Fruit fly (Drosophila melanogaster) whole organism: ENCODE results near the gene CG43693.

Experiments used
- CG8478 ChIP-seq: fragments of >200 bp; optimal IDR thresholded peaks from 2 replicates; lab custom pipeline; 2018; ENCODE audit warnings: inconsistent platforms
- Dll ChIP-seq: fragments of >200 bp; optimal IDR thresholded peaks from 2 replicates; lab custom pipeline; 2017
- EcR ChIP-seq, 2 experiments: fragments of >200 bp; optimal IDR thresholded peaks; 2 replicates each; lab custom pipeline; 2017; ENCODE audit warnings: missing biosample characterization in 2 of 2, missing genetic modification characterization in 2 of 2, missing genetic modification reagents in 2 of 2
- pan ChIP-seq: fragments of >200 bp; optimal IDR thresholded peaks from 2 replicates; lab custom pipeline; 2017
- psq ChIP-seq: fragments of >200 bp; optimal IDR thresholded peaks from 2 replicates; lab custom pipeline; 2017
- usp ChIP-seq: fragments of >200 bp; optimal IDR thresholded peaks from 2 replicates; lab custom pipeline; 2017; ENCODE audit warnings: missing biosample characterization, missing genetic modification characterization, mixed read lengths

Gene CG43693

DNA sequence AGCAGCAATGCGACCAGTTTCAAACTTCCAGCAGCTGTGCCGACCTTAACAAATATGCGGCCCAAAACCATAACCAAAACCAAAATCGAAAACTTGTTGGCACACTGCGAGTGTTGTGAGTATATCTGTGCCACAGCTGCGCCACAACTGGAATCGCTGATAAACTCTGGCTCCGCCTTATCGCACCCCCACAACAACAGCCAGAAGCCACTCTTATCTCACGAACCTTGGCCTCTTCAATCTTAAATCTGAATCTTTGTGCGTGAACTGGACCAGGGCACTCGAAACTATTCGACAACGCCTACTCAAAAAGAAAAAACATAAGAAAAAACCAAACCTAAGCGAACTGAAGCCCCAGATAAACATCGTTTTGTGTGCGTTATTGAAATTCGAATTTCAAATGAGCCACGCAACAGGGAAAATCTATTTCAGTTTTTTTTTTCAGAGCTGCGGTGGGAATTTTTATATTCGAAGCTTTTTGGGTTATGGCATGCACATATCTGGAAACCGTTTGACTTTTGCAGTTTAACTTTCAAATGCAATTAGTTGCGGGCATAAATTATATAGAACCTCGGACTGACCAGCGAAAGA, 53.8 kb downstream of the CG43693 start:
- no peak for TF ChIP-seq pan (lab: Kevin White, UChicago)

DNA sequence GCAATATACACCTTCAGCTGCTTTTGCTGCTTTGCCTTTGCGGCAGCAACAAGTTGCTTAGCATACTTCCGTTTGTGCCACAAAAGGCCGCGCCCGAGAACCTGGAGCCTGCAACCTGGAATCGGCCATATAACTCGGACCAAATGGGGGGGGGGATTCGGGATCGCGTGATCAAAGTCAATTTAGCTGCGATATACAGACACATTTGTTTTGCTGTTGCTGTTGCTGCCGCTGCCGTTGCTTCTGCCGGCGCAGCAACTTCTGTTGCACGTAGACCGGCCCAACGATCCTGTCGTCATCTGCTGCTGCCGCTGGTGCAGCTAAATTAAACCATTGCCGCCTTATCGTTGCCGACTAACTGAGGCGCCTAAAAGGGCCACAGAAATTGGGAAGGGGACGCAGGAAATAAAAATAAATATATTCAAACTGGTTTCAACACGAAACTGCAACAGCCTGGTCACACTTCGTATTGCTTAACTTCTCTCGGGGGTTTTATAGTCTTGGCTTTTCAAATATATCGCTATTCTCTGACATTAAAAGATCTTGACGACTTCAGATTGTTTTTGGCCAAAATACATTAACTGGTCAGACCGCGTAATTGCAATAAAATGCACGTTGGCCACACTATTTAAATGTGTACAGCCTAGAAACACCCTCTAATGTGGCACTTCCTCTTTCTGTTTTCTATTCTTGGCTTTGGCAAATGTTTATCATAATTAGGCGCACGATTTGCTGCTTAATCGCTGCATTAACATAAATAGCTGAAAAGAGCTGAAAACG, 59.7 kb downstream of the CG43693 start:
- TF ChIP-seq EcR (GFP tag; optimal IDR thresholded peaks at IDR 0.05; lab: Kevin White, UChicago) = no peak
- TF ChIP-seq pan (lab: Kevin White, UChicago) = no peak
- no peak for TF ChIP-seq Dll (lab: Kevin White, UChicago)
- no peak for TF ChIP-seq CG8478 (lab: Kevin White, UChicago)
- no peak for TF ChIP-seq usp (GFP tag; lab: Kevin White, UChicago)
- TF ChIP-seq psq = no peak

dm6 chr3L:10989873-10990272, 61.3 kb downstream of the CG43693 start:
- TF ChIP-seq pan (lab: Kevin White, UChicago) (no peak), psq (no peak), CG8478 (lab: Kevin White, UChicago) (no peak), EcR (GFP tag; optimal IDR thresholded peaks at IDR 0.05; lab: Kevin White, UChicago) (no peak), Dll (lab: Kevin White, UChicago) (no peak), usp (GFP tag; lab: Kevin White, UChicago) (no peak)

DNA sequence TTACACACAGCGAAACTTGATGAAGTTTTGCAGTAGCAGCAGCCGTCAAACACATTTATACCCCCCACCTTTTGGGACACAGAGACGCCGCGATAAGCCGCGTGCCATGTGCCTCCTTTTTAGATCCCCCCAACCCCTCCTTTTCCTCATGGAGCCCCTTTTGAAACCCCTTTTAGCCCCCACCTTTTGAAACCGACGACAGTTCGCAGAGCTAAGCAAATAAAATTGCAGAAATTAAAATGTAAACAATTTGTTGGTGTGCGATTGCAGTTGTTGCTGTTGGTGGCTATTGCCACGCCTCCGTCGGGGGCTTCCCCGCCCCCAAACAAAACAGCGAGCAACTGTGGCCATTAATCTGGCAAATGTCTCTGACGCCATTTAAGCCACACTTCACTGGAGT, 61.9 kb downstream of the CG43693 start:
- no peak for TF ChIP-seq Dll (lab: Kevin White, UChicago)
- TF ChIP-seq usp (GFP tag; lab: Kevin White, UChicago) = no peak
- TF ChIP-seq EcR (GFP tag; optimal IDR thresholded peaks at IDR 0.05; lab: Kevin White, UChicago) = no peak
- no peak for TF ChIP-seq psq
- no peak for TF ChIP-seq CG8478 (lab: Kevin White, UChicago)
- TF ChIP-seq pan (lab: Kevin White, UChicago) = no peak

- TF ChIP-seq psq (no peak), CG8478 (lab: Kevin White, UChicago) (no peak), EcR (GFP tag; optimal IDR thresholded peaks at IDR 0.05; lab: Kevin White, UChicago) (no peak)
These were observed 62.6 kb downstream of the CG43693 start for dm6 chr3L:10988559-10988958.

- TF ChIP-seq usp (GFP tag; lab: Kevin White, UChicago) = no peak
- TF ChIP-seq EcR (GFP tag; optimal IDR thresholded peaks at IDR 0.05; lab: Kevin White, UChicago) = no peak
- TF ChIP-seq psq = no peak
- TF ChIP-seq CG8478 (lab: Kevin White, UChicago) = no peak
- no peak for TF ChIP-seq Dll (lab: Kevin White, UChicago)
- no peak for TF ChIP-seq pan (lab: Kevin White, UChicago)
These were observed 64.6 kb downstream of the CG43693 start for dm6 chr3L:10986613-10987012.
